Worm (Caenorhabditis elegans): Measurements from ENCODE around the gene ldb-1.

DNA sequence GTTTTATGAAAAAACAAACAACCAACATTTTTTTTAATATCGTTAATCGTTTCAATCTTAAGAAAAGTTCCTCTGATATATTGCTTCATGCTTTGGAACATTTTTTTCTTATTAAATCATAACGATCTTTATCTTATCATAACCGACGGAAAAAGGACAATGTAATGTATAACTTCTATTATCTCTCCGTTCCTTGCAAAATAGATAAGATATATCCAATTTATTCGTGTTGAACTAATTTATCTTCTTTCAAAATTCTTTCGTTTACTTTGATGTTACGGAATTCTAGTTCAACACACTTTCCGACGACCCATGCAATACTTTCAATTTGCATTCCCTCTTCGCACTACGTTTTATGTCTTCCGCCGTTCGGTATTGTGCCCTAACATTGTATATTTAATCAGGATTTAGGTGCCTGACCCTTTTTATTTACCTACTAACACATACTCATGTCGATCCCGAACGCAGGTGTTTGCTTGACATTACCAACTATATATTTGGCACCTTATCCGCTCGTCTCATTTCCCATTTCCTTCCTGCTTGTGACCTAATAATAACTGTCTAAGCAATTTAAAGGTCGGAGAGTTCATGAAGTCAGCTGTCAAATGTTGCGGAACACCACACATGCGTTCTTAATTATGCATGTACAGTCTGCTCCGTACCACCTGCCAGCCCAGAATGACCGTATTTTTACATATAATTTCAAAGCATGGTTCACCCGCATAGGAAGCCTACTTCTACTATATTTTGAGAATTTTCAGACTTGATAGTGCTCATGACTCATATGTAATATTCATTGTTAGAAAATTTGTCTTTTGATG, 37.2 kb upstream of the ldb-1 start:
- TF ChIP-seq elt-3 (tag; optimal IDR thresholded peaks at IDR 0.05) = no peak
- no peak for TF ChIP-seq lin-13 (tag; optimal IDR thresholded peaks at IDR 0.05)
- TF ChIP-seq snpc-4 (tag; optimal IDR thresholded peaks at IDR 0.05) = no peak
- no peak for TF ChIP-seq unc-62 (GFP tag; optimal IDR thresholded peaks at IDR 0.05)
- TF ChIP-seq hlh-1 (tag; optimal IDR thresholded peaks at IDR 0.05) = no peak

Data from whole organism, mixed stage, embryonic.